Worm (Caenorhabditis elegans) whole organism, L4/young adult: ENCODE results near the gene F38B6.4.

Source experiments
- W03F9.2 ChIP-seq: fragments of 150-350 bp; optimal IDR thresholded peaks from 2 replicates; lab custom pipeline; 2014; ENCODE audit warnings: missing biosample characterization, missing genetic modification characterization
- him-1 ChIP-seq: sonication (generic microtip); optimal IDR thresholded peaks from 2 replicates; lab custom pipeline; 2016; ENCODE audit warnings: missing genotype, missing genetic modification reagents, missing genetic modification characterization, missing compliant biosample characterization

DNA sequence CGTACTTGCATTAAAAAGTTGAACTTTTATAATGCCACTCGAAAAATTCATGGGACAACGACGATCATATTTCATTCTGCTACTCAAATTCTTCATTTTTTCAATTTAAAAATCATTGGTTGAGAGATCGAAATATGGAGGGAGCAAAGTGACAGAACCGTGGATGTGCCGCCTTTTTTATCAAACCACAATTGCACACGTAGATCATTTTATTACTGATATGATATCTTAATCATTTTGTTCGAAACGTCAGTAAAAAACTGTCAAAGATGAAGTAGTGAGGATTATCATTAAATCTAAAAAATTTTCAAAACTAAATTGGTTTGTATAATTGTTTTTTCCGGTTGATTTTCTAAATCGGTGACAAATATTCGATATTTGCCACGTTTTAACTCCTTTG lies 20.5 kb upstream of the F38B6.4 start:
- TF ChIP-seq him-1 (tag; lab: Kevin White, UChicago) (no peak), W03F9.2 (tag; lab: Kevin White, UChicago) (no peak)
